Fruit fly (Drosophila melanogaster) whole organism, embryonic: Measurements from ENCODE around the gene CG14269.

Experiments
- ATbp ChIP-seq: fragments of 200-800 bp; sonication (Bioruptor generic); optimal IDR thresholded peaks from 2 replicates; lab custom pipeline; 2017; ENCODE audit warnings: missing biosample characterization, mild to moderate bottlenecking, missing genetic modification characterization, missing genetic modification reagents
- CG10267 ChIP-seq: fragments of 200-800 bp; sonication (Bioruptor generic); optimal IDR thresholded peaks from 2 replicates; lab custom pipeline; 2018; ENCODE audit warnings: missing biosample characterization, mild to moderate bottlenecking, missing genetic modification characterization, moderate library complexity
- CG10543 ChIP-seq: fragments of 200-800 bp; sonication (Bioruptor generic); optimal IDR thresholded peaks from 3 replicates; lab custom pipeline; 2017; ENCODE audit warnings: missing biosample characterization, mild to moderate bottlenecking, missing genetic modification characterization, moderate library complexity
- CG10565 ChIP-seq: fragments of 200-800 bp; sonication (Bioruptor generic); optimal IDR thresholded peaks from 3 replicates; lab custom pipeline; 2016; ENCODE audit warnings: missing biosample characterization, mild to moderate bottlenecking, missing genetic modification characterization
- CG12104 ChIP-seq: fragments of 200-800 bp; sonication (Bioruptor generic); optimal IDR thresholded peaks from 3 replicates; lab custom pipeline; 2016; ENCODE audit warnings: missing biosample characterization, missing genetic modification characterization
- CG12299 ChIP-seq: fragments of 200-800 bp; sonication (Bioruptor generic); optimal IDR thresholded peaks from 2 replicates; lab custom pipeline; 2018; ENCODE audit warnings: missing biosample characterization, mild to moderate bottlenecking, missing genetic modification characterization
- CG12391 ChIP-seq: fragments of 200-800 bp; sonication (Bioruptor generic); optimal IDR thresholded peaks from 3 replicates; lab custom pipeline; 2018; ENCODE audit warnings: missing biosample characterization, mild to moderate bottlenecking, missing genetic modification characterization, moderate library complexity
- CG12659 ChIP-seq: fragments of 200-800 bp; sonication (Bioruptor generic); optimal IDR thresholded peaks from 3 replicates; lab custom pipeline; 2017; ENCODE audit warnings: mild to moderate bottlenecking, missing biosample characterization, missing genetic modification reagents, missing genetic modification characterization
- CG14710 ChIP-seq: fragments of 200-800 bp; sonication (Bioruptor generic); optimal IDR thresholded peaks from 3 replicates; lab custom pipeline; 2019; ENCODE audit warnings: missing biosample characterization, mild to moderate bottlenecking, missing genetic modification characterization, moderate library complexity
- CG15269 ChIP-seq: fragments of 200-800 bp; sonication (Bioruptor generic); optimal IDR thresholded peaks from 2 replicates; lab custom pipeline; 2018; ENCODE audit warnings: missing biosample characterization, mild to moderate bottlenecking, missing genetic modification characterization, moderate library complexity
- CG15696 ChIP-seq: fragments of 200-800 bp; sonication (Bioruptor generic); optimal IDR thresholded peaks from 2 replicates; lab custom pipeline; 2019; ENCODE audit warnings: missing biosample characterization, mild to moderate bottlenecking, missing genetic modification characterization, moderate library complexity
- CG16813 ChIP-seq: fragments of 200-800 bp; sonication (Bioruptor generic); IDR thresholded peaks from 3 replicates; pipeline ENCODE4 v1.3.6; 2022; ENCODE audit warnings: missing biosample characterization, missing genetic modification characterization; ENCODE audit not compliant: partially characterized antibody
- CG16863 ChIP-seq: fragments of 200-800 bp; sonication (Bioruptor generic); optimal IDR thresholded peaks from 3 replicates; lab custom pipeline; 2016; ENCODE audit warnings: missing biosample characterization, missing genetic modification characterization
- CG1792 ChIP-seq: fragments of 200-800 bp; sonication (Bioruptor generic); optimal IDR thresholded peaks from 2 replicates; lab custom pipeline; 2016; ENCODE audit warnings: missing biosample characterization, missing genetic modification characterization
- CG18262 ChIP-seq: fragments of 200-800 bp; optimal IDR thresholded peaks from 3 replicates; lab custom pipeline; 2019; ENCODE audit warnings: missing biosample characterization, mild to moderate bottlenecking, missing genetic modification characterization, moderate library complexity
- CG18619 ChIP-seq: fragments of 200-800 bp; sonication (Bioruptor generic); optimal IDR thresholded peaks from 3 replicates; lab custom pipeline; 2017; ENCODE audit warnings: missing biosample characterization, mild to moderate bottlenecking, missing genetic modification characterization
- CG3065 ChIP-seq: fragments of 200-800 bp; sonication (Bioruptor generic); optimal IDR thresholded peaks from 2 replicates; lab custom pipeline; 2016; ENCODE audit warnings: missing biosample characterization, missing genetic modification characterization
- CG32532 ChIP-seq: fragments of 200-800 bp; sonication (Bioruptor generic); IDR thresholded peaks from 2 replicates; pipeline ENCODE4 v1.3.6; 2022; ENCODE audit warnings: missing biosample characterization, missing genetic modification characterization
- CG33213 ChIP-seq: fragments of 200-800 bp; sonication (Bioruptor generic); optimal IDR thresholded peaks from 3 replicates; lab custom pipeline; 2016; ENCODE audit warnings: missing biosample characterization, missing genetic modification characterization
- CG3838 ChIP-seq: fragments of 200-800 bp; sonication (Bioruptor generic); optimal IDR thresholded peaks from 3 replicates; lab custom pipeline; 2016; ENCODE audit warnings: missing biosample characterization, missing genetic modification characterization
- CG4820 ChIP-seq: fragments of 200-800 bp; sonication (Bioruptor generic); optimal IDR thresholded peaks from 3 replicates; lab custom pipeline; 2016; ENCODE audit warnings: missing biosample characterization, missing genetic modification characterization
- CG6854 ChIP-seq: fragments of 200-800 bp; sonication (Bioruptor generic); optimal IDR thresholded peaks from 3 replicates; lab custom pipeline; 2017; ENCODE audit warnings: missing biosample characterization, mild to moderate bottlenecking, missing genetic modification characterization
- CG7357 ChIP-seq: fragments of 200-800 bp; sonication (Bioruptor generic); IDR thresholded peaks from 3 replicates; pipeline ENCODE4 v1.3.6; 2022; ENCODE audit warnings: missing biosample characterization, missing genetic modification characterization
- CG7745 ChIP-seq: fragments of 200-800 bp; sonication (Bioruptor generic); optimal IDR thresholded peaks from 2 replicates; lab custom pipeline; 2018; ENCODE audit warnings: missing biosample characterization, mild to moderate bottlenecking, missing genetic modification characterization, moderate library complexity
- CG7839 ChIP-seq: fragments of 200-800 bp; sonication (Bioruptor generic); optimal IDR thresholded peaks from 3 replicates; lab custom pipeline; 2018; ENCODE audit warnings: missing biosample characterization, mild to moderate bottlenecking, missing genetic modification characterization, moderate library complexity
- CG8944 ChIP-seq: fragments of 200-800 bp; sonication (Bioruptor generic); optimal IDR thresholded peaks from 3 replicates; lab custom pipeline; 2016; ENCODE audit warnings: missing biosample characterization, missing genetic modification characterization
- CrebB ChIP-seq: fragments of 200-800 bp; sonication (Bioruptor generic); optimal IDR thresholded peaks from 3 replicates; lab custom pipeline; 2018; ENCODE audit warnings: missing biosample characterization, mild to moderate bottlenecking, missing genetic modification characterization
- Dip3 ChIP-seq: fragments of 200-800 bp; sonication (Bioruptor generic); optimal IDR thresholded peaks from 3 replicates; lab custom pipeline; 2016; ENCODE audit warnings: missing biosample characterization, missing genetic modification characterization
- Dref ChIP-seq: fragments of 200-800 bp; sonication (Bioruptor generic); IDR thresholded peaks from 2 replicates; pipeline ENCODE4 v1.3.6; 2022; ENCODE audit warnings: missing biosample characterization, missing genetic modification characterization
- E2f1 ChIP-seq: fragments of 200-800 bp; sonication (Bioruptor generic); IDR thresholded peaks from 2 replicates; pipeline ENCODE4 v1.3.6; 2022; ENCODE audit warnings: missing biosample characterization, missing genetic modification characterization
- Mrtf ChIP-seq: fragments of 200-800 bp; sonication (Bioruptor generic); IDR thresholded peaks from 3 replicates; pipeline ENCODE4 v1.3.6; 2022; ENCODE audit warnings: missing biosample characterization, missing genetic modification characterization
- Nf-YB ChIP-seq: fragments of 200-800 bp; sonication (Bioruptor generic); optimal IDR thresholded peaks from 3 replicates; lab custom pipeline; 2019; ENCODE audit warnings: missing biosample characterization, mild to moderate bottlenecking, missing genetic modification characterization, moderate library complexity
- Rfx ChIP-seq: fragments of 200-800 bp; sonication (Bioruptor generic); IDR thresholded peaks from 2 replicates; pipeline ENCODE4 v1.3.6; 2022; ENCODE audit warnings: missing biosample characterization, missing genetic modification characterization
- Sry-δ ChIP-seq: fragments of 200-800 bp; sonication (Bioruptor generic); optimal IDR thresholded peaks from 2 replicates; lab custom pipeline; 2016; ENCODE audit warnings: missing biosample characterization, missing genetic modification characterization
- Xrp1 ChIP-seq: fragments of 200-800 bp; sonication (Bioruptor generic); IDR thresholded peaks from 2 replicates; pipeline ENCODE4 v1.3.6; 2022; ENCODE audit warnings: missing biosample characterization, missing genetic modification characterization
- aop ChIP-seq: fragments of 200-800 bp; sonication (Bioruptor generic); IDR thresholded peaks from 2 replicates; pipeline ENCODE4 v1.3.6; 2022; ENCODE audit warnings: missing biosample characterization, missing genetic modification characterization
- fd3F ChIP-seq: fragments of 200-800 bp; sonication (Bioruptor generic); optimal IDR thresholded peaks from 2 replicates; lab custom pipeline; 2018; ENCODE audit warnings: missing biosample characterization, mild to moderate bottlenecking, missing genetic modification characterization, moderate library complexity
- fd64A ChIP-seq: fragments of 200-800 bp; sonication (Bioruptor generic); optimal IDR thresholded peaks from 3 replicates; lab custom pipeline; 2018; ENCODE audit warnings: missing biosample characterization, mild to moderate bottlenecking, missing genetic modification characterization
- gcm2 ChIP-seq: fragments of 200-800 bp; sonication (Bioruptor generic); optimal IDR thresholded peaks from 2 replicates; lab custom pipeline; 2016; ENCODE audit warnings: missing biosample characterization, missing genetic modification characterization
- gsb ChIP-seq: fragments of 200-800 bp; sonication (Bioruptor generic); IDR thresholded peaks from 2 replicates; pipeline ENCODE4 v1.3.6; 2022; ENCODE audit warnings: missing biosample characterization, missing genetic modification characterization
- ham ChIP-seq: fragments of 200-800 bp; sonication (Bioruptor generic); IDR thresholded peaks from 2 replicates; pipeline ENCODE4 v1.3.6; 2022; ENCODE audit warnings: missing biosample characterization, missing genetic modification characterization
- ken ChIP-seq: fragments of 200-800 bp; sonication (Bioruptor generic); IDR thresholded peaks from 3 replicates; pipeline ENCODE4 v1.3.6; 2022; ENCODE audit warnings: missing biosample characterization, missing genetic modification characterization
- pum ChIP-seq: fragments of 200-800 bp; sonication (Bioruptor generic); optimal IDR thresholded peaks from 2 replicates; lab custom pipeline; 2016; ENCODE audit warnings: missing biosample characterization, missing genetic modification characterization
- ro ChIP-seq: fragments of 200-800 bp; sonication (Bioruptor generic); IDR thresholded peaks from 2 replicates; pipeline ENCODE4 v1.3.6; 2022; ENCODE audit warnings: missing biosample characterization, missing genetic modification characterization
- sima ChIP-seq: fragments of 200-800 bp; sonication (Bioruptor generic); optimal IDR thresholded peaks from 2 replicates; lab custom pipeline; 2016; ENCODE audit warnings: missing biosample characterization, missing genetic modification characterization
- sug ChIP-seq: fragments of 200-800 bp; optimal IDR thresholded peaks from 2 replicates; lab custom pipeline; 2019; ENCODE audit warnings: missing biosample characterization, mild to moderate bottlenecking, missing genetic modification characterization, moderate library complexity
- tap ChIP-seq: fragments of 200-800 bp; optimal IDR thresholded peaks from 3 replicates; lab custom pipeline; 2019; ENCODE audit warnings: missing biosample characterization, mild to moderate bottlenecking, missing genetic modification characterization, moderate library complexity
- ttk ChIP-seq: fragments of 200-800 bp; sonication (Bioruptor generic); IDR thresholded peaks from 2 replicates; pipeline ENCODE4 v2.1.2; 2022; ENCODE audit warnings: missing biosample characterization, missing genetic modification characterization
- zfh1 ChIP-seq: fragments of 200-800 bp; sonication (Bioruptor generic); IDR thresholded peaks from 3 replicates; pipeline ENCODE4 v1.3.6; 2022; ENCODE audit warnings: missing biosample characterization, missing genetic modification characterization

The CG14269 gene

DNA sequence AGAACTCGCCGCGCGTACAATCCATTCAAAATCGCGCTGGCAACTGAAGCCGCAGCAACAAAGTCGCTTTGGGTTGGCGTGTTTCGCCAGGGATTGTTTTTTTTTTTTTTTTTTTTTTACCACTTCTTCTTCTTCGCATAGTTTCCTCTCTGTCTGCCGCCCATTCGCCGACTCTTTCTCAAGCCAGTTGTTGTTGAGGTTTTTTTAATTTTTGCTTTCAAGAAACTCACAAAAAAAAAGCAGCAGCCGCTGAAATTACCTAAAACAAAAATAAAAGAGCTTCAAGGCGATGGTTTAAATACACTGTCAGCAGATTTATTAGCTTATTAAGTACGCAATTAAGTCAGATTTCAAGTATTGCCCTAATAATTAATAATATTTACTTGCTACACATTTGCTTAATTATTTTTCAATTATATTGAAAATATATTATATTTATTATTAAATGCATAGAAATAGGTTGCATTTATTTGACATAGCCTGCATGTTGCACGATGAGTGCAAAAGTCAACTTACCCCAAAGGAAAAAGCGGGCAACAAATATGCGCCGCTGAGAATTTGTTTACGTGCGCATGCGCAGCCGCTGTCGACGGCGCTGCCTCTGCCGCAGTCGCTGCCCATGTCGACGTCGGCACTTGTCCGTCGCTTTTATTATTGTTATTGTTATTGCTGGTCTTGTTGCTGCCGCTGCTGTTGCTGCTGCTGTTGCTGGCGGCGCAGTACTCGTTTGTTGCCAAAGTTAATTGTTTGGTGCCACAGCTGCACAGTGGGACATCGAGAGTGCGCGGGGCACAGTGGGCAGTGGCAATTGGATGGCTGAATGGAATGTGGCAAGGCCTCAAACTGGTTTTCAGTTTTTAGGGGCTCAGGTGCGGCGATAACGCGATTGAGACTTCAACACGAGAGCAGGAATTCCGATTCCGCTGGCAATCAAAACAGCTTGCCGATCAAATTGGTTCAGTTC lies 39.2 kb upstream of the CG14269 start, which contains the start of gene CG12206 (continued):
- TF ChIP-seq CG10543 (GFP tag; lab: Kevin White, UChicago): peak; percentile 30
- peak; percentile 9 for TF ChIP-seq CrebB (tag; lab: Kevin White, UChicago)
- no peak for TF ChIP-seq ken (GFP tag; lab: Robert Waterston, UW)
- peak; percentile 29 for TF ChIP-seq tap (tag; lab: Kevin White, UChicago)
- TF ChIP-seq CG7839 (tag; lab: Kevin White, UChicago): peak; percentile 79
- TF ChIP-seq CG8944 (GFP tag; lab: Kevin White, UChicago): no peak
- peak; percentile 41 for TF ChIP-seq CG14710
- no peak for TF ChIP-seq CG16863 (GFP tag; lab: Kevin White, UChicago)
- TF ChIP-seq ro (GFP tag; lab: Robert Waterston, UW): no peak
- TF ChIP-seq Rfx (GFP tag; lab: Robert Waterston, UW): peak; percentile 54; the same call in 1 of the 2 replicates
- no peak for TF ChIP-seq Dip3 (GFP tag; lab: Kevin White, UChicago)
- no peak for TF ChIP-seq CG7745 (tag; lab: Kevin White, UChicago)
- TF ChIP-seq CG12104 (GFP tag; lab: Kevin White, UChicago): peak; percentile 19
- no peak for TF ChIP-seq CG33213 (GFP tag; lab: Kevin White, UChicago)
- TF ChIP-seq gsb (GFP tag; lab: Robert Waterston, UW): no peak; the same call in 1 of the 2 replicates
- no peak for TF ChIP-seq pum (GFP tag; lab: Kevin White, UChicago)
- TF ChIP-seq fd64A (GFP tag; lab: Kevin White, UChicago): no peak
- TF ChIP-seq CG6854 (GFP tag; lab: Kevin White, UChicago): peak; percentile 59
- TF ChIP-seq CG18262 (tag; lab: Kevin White, UChicago): peak; percentile 71
- no peak for TF ChIP-seq CG12299 (tag; lab: Kevin White, UChicago)
- peak; percentile 71 for TF ChIP-seq CG15269 (tag; lab: Kevin White, UChicago)
- peak; percentile 61 for TF ChIP-seq Xrp1 (GFP tag; lab: Robert Waterston, UW)
- TF ChIP-seq ATbp (GFP tag; lab: Kevin White, UChicago): peak; percentile 52
- TF ChIP-seq CG4820 (GFP tag; lab: Kevin White, UChicago): peak; percentile 2
- TF ChIP-seq ham (GFP tag; lab: Robert Waterston, UW): no peak
- peak; percentile 74; the same call in 1 of the 2 replicates for TF ChIP-seq CG32532
- peak; percentile 43 for TF ChIP-seq fd3F
- TF ChIP-seq CG10267 (tag; lab: Kevin White, UChicago): peak; percentile 42
- TF ChIP-seq CG16813 (GFP tag; lab: Robert Waterston, UW): no peak
- TF ChIP-seq ttk (GFP tag; lab: Robert Waterston, UW): peak; percentile 59
- TF ChIP-seq CG12659 (GFP tag; lab: Kevin White, UChicago): peak; percentile 41
- TF ChIP-seq zfh1 (GFP tag; lab: Robert Waterston, UW): 0 out of 3 replicates have a peak, but pooled peaks have one; percentile 23
- TF ChIP-seq CG3838 (GFP tag; lab: Kevin White, UChicago): no peak
- no peak for TF ChIP-seq CG3065 (GFP tag; lab: Kevin White, UChicago)
- peak; percentile 9 for TF ChIP-seq Nf-YB
- TF ChIP-seq E2f1: peak; percentile 45
- TF ChIP-seq sug (tag; lab: Kevin White, UChicago): peak; percentile 39
- no peak for TF ChIP-seq CG10565 (GFP tag; lab: Kevin White, UChicago)
- no peak for TF ChIP-seq gcm2 (GFP tag; lab: Kevin White, UChicago)
- TF ChIP-seq Dref (GFP tag; lab: Robert Waterston, UW): no peak
- no peak for TF ChIP-seq aop
- no peak for TF ChIP-seq CG1792 (GFP tag; lab: Kevin White, UChicago)
- peak; percentile 55 for TF ChIP-seq CG12391 (tag; lab: Kevin White, UChicago)
- TF ChIP-seq CG7357: 0 out of 3 replicates have a peak, but pooled peaks have one; percentile 18
- TF ChIP-seq Sry-δ (GFP tag; lab: Kevin White, UChicago): no peak
- TF ChIP-seq CG15696 (tag; lab: Kevin White, UChicago): no peak
- TF ChIP-seq Mrtf: 0 out of 3 replicates have a peak, but pooled peaks have one; percentile 28
- TF ChIP-seq sima (GFP tag; lab: Kevin White, UChicago): no peak
- TF ChIP-seq CG18619 (GFP tag; lab: Kevin White, UChicago): peak; percentile 21
